Worm (Caenorhabditis elegans): ENCODE measurements around the gene C01G10.6.
"Not testable (repeated sequence)": the region's sequence is repeated elsewhere in the genome, so short reads cannot be mapped to it uniquely, and the experiment has no call there.

- TF ChIP-seq him-1, dao-5, W03F9.2 (tag; optimal IDR thresholded peaks at IDR 0.05): not testable (repeated sequence)
Observed at ce11 chrV:15125162-15125561, 37.7 kb downstream of the C01G10.6 start, which contains the start of gene ugt-30.
